Fruit fly (Drosophila melanogaster) whole organism, embryonic: Measurements from ENCODE around the gene Sec61alpha.

Source experiments
- Antp ChIP-seq: fragments of 200-800 bp; sonication (Bioruptor generic); optimal IDR thresholded peaks from 3 replicates; lab custom pipeline; 2016; ENCODE audit warnings: missing biosample characterization, missing genetic modification characterization
- Asciz ChIP-seq: fragments of 200-800 bp; sonication (Bioruptor generic); optimal IDR thresholded peaks from 2 replicates; lab custom pipeline; 2017; ENCODE audit warnings: missing biosample characterization, mild to moderate bottlenecking, missing genetic modification characterization, missing genetic modification reagents
- Atf6 ChIP-seq: fragments of 200-800 bp; sonication (Bioruptor generic); IDR thresholded peaks from 2 replicates; pipeline ENCODE4 v1.3.6; 2022; ENCODE audit warnings: missing biosample characterization, missing genetic modification characterization
- CG10267 ChIP-seq: fragments of 200-800 bp; sonication (Bioruptor generic); optimal IDR thresholded peaks from 2 replicates; lab custom pipeline; 2018; ENCODE audit warnings: missing biosample characterization, mild to moderate bottlenecking, missing genetic modification characterization, moderate library complexity
- CG10431 ChIP-seq: fragments of 200-800 bp; sonication (Bioruptor generic); optimal IDR thresholded peaks from 3 replicates; lab custom pipeline; 2018; ENCODE audit warnings: missing biosample characterization, mild to moderate bottlenecking, missing genetic modification characterization
- CG12219 ChIP-seq: fragments of 200-800 bp; sonication (Bioruptor generic); optimal IDR thresholded peaks from 3 replicates; lab custom pipeline; 2018; ENCODE audit warnings: missing biosample characterization, mild to moderate bottlenecking, missing genetic modification characterization
- CG13296 ChIP-seq: fragments of 200-800 bp; sonication (Bioruptor generic); optimal IDR thresholded peaks from 3 replicates; lab custom pipeline; 2018; ENCODE audit warnings: missing biosample characterization, mild to moderate bottlenecking, missing genetic modification characterization
- CG13624 ChIP-seq: fragments of 200-800 bp; sonication (Bioruptor generic); optimal IDR thresholded peaks from 2 replicates; lab custom pipeline; 2016; ENCODE audit warnings: missing biosample characterization, missing genetic modification characterization
- CG14710 ChIP-seq: fragments of 200-800 bp; sonication (Bioruptor generic); optimal IDR thresholded peaks from 3 replicates; lab custom pipeline; 2019; ENCODE audit warnings: missing biosample characterization, mild to moderate bottlenecking, missing genetic modification characterization, moderate library complexity
- CG14965 ChIP-seq: fragments of 200-800 bp; sonication (Bioruptor generic); optimal IDR thresholded peaks from 2 replicates; lab custom pipeline; 2016; ENCODE audit warnings: missing biosample characterization, missing genetic modification characterization, borderline replicate concordance
- CG15514 ChIP-seq: fragments of 200-800 bp; sonication (Bioruptor generic); optimal IDR thresholded peaks from 3 replicates; lab custom pipeline; 2017; ENCODE audit warnings: missing biosample characterization, missing genetic modification characterization, mild to moderate bottlenecking, moderate library complexity, missing genetic modification reagents
- CG17829 ChIP-seq: fragments of 200-800 bp; optimal IDR thresholded peaks from 2 replicates; lab custom pipeline; 2019; ENCODE audit warnings: missing biosample characterization, mild to moderate bottlenecking, missing genetic modification characterization, moderate library complexity
- CG2116 ChIP-seq: fragments of 200-800 bp; sonication (Bioruptor generic); optimal IDR thresholded peaks from 3 replicates; lab custom pipeline; 2018; ENCODE audit warnings: missing biosample characterization, mild to moderate bottlenecking, missing genetic modification characterization
- CG3065 ChIP-seq: fragments of 200-800 bp; sonication (Bioruptor generic); optimal IDR thresholded peaks from 2 replicates; lab custom pipeline; 2016; ENCODE audit warnings: missing biosample characterization, missing genetic modification characterization
- CG31441 ChIP-seq: fragments of 200-800 bp; sonication (Bioruptor generic); IDR thresholded peaks from 2 replicates; pipeline ENCODE4 v1.3.6; 2022; ENCODE audit warnings: missing biosample characterization, missing genetic modification characterization
- CG32767 ChIP-seq: fragments of 200-800 bp; sonication (Bioruptor generic); IDR thresholded peaks from 2 replicates; pipeline ENCODE4 v1.3.6; 2022; ENCODE audit warnings: missing biosample characterization, missing genetic modification characterization
- CG7745 ChIP-seq: fragments of 200-800 bp; sonication (Bioruptor generic); optimal IDR thresholded peaks from 2 replicates; lab custom pipeline; 2018; ENCODE audit warnings: missing biosample characterization, mild to moderate bottlenecking, missing genetic modification characterization, moderate library complexity
- CHES-1-like ChIP-seq: fragments of 200-800 bp; sonication (Bioruptor generic); optimal IDR thresholded peaks from 2 replicates; lab custom pipeline; 2016; ENCODE audit warnings: missing biosample characterization, missing genetic modification characterization
- CrebB ChIP-seq: fragments of 200-800 bp; sonication (Bioruptor generic); optimal IDR thresholded peaks from 3 replicates; lab custom pipeline; 2018; ENCODE audit warnings: missing biosample characterization, mild to moderate bottlenecking, missing genetic modification characterization
- Dek ChIP-seq: fragments of 200-800 bp; sonication (Bioruptor generic); optimal IDR thresholded peaks from 3 replicates; lab custom pipeline; 2019; ENCODE audit warnings: missing biosample characterization, mild to moderate bottlenecking, missing genetic modification characterization, moderate library complexity
- Drgx ChIP-seq: fragments of 200-800 bp; sonication (Bioruptor generic); IDR thresholded peaks from 2 replicates; pipeline ENCODE4 v1.3.6; 2022; ENCODE audit warnings: missing biosample characterization, missing genetic modification characterization
- ERR ChIP-seq: fragments of 200-800 bp; sonication (Bioruptor generic); optimal IDR thresholded peaks from 2 replicates; lab custom pipeline; 2016; ENCODE audit warnings: missing biosample characterization, missing genetic modification characterization
- HLH4C ChIP-seq: fragments of 200-800 bp; sonication (Bioruptor generic); IDR thresholded peaks from 3 replicates; pipeline ENCODE4 v1.3.6; 2022; ENCODE audit warnings: missing biosample characterization, missing genetic modification characterization; ENCODE audit not compliant: partially characterized antibody
- Hr51 ChIP-seq, 2 experiments: fragments of 200-800 bp; sonication (Bioruptor generic); optimal IDR thresholded peaks; 2 replicates in 1 of 2; 3 replicates in 1 of 2; lab custom pipeline; 2016 to 2018; ENCODE audit warnings: missing biosample characterization in 2 of 2, missing genetic modification characterization in 2 of 2, mild to moderate bottlenecking in 1 of 2, moderate library complexity in 1 of 2
- Mad ChIP-seq: fragments of 200-800 bp; sonication (Bioruptor generic); optimal IDR thresholded peaks from 2 replicates; lab custom pipeline; 2016; ENCODE audit warnings: missing biosample characterization, missing genetic modification characterization
- NC2α ChIP-seq: fragments of 200-800 bp; sonication (Bioruptor generic); optimal IDR thresholded peaks from 2 replicates; lab custom pipeline; 2016; ENCODE audit warnings: missing biosample characterization, missing genetic modification characterization
- Nf-YC ChIP-seq: fragments of 200-800 bp; optimal IDR thresholded peaks from 3 replicates; lab custom pipeline; 2019; ENCODE audit warnings: missing biosample characterization, mild to moderate bottlenecking, missing genetic modification characterization, moderate library complexity
- Oaz ChIP-seq: fragments of 200-800 bp; sonication (Bioruptor generic); IDR thresholded peaks from 2 replicates; pipeline ENCODE4 v1.3.6; 2022; ENCODE audit warnings: missing biosample characterization, missing genetic modification characterization
- Sox100B ChIP-seq: fragments of 200-800 bp; sonication (Bioruptor generic); optimal IDR thresholded peaks from 3 replicates; lab custom pipeline; 2018; ENCODE audit warnings: missing biosample characterization, mild to moderate bottlenecking, missing genetic modification characterization
- ash1 ChIP-seq: fragments of 200-800 bp; sonication (Bioruptor generic); optimal IDR thresholded peaks from 2 replicates; lab custom pipeline; 2018; ENCODE audit warnings: missing biosample characterization, mild to moderate bottlenecking, missing genetic modification characterization
- cad ChIP-seq: fragments of >200 bp; optimal IDR thresholded peaks from 2 replicates; lab custom pipeline; 2017; ENCODE audit warnings: missing biosample characterization, missing genetic modification characterization
- croc ChIP-seq: fragments of 200-800 bp; sonication (Bioruptor generic); conservative IDR thresholded peaks from 3 replicates; pipeline ENCODE4 v1.3.6; 2022; ENCODE audit warnings: missing biosample characterization, missing genetic modification characterization
- emc ChIP-seq: fragments of 200-800 bp; sonication (Bioruptor generic); optimal IDR thresholded peaks from 2 replicates; lab custom pipeline; 2016; ENCODE audit warnings: missing biosample characterization, missing genetic modification characterization
- fd102C ChIP-seq: fragments of 200-800 bp; sonication (Bioruptor generic); optimal IDR thresholded peaks from 2 replicates; lab custom pipeline; 2018; ENCODE audit warnings: missing biosample characterization, mild to moderate bottlenecking, missing genetic modification characterization, moderate library complexity
- fru ChIP-seq: fragments of >200 bp; optimal IDR thresholded peaks from 2 replicates; lab custom pipeline; 2017
- fu2 ChIP-seq: fragments of 200-800 bp; sonication (Bioruptor generic); optimal IDR thresholded peaks from 2 replicates; lab custom pipeline; 2016; ENCODE audit warnings: missing biosample characterization, missing genetic modification characterization
- gsb-n ChIP-seq: fragments of 200-800 bp; sonication (Bioruptor generic); optimal IDR thresholded peaks from 3 replicates; lab custom pipeline; 2018; ENCODE audit warnings: missing biosample characterization, mild to moderate bottlenecking, missing genetic modification characterization
- ham ChIP-seq: fragments of 200-800 bp; sonication (Bioruptor generic); IDR thresholded peaks from 2 replicates; pipeline ENCODE4 v1.3.6; 2022; ENCODE audit warnings: missing biosample characterization, missing genetic modification characterization
- hkb ChIP-seq, 2 experiments: fragments of 200-800 bp in 1 of 2; fragments of >200 bp in 1 of 2; sonication (Bioruptor generic) in 1 of 2; IDR thresholded peaks in 1 of 2; optimal IDR thresholded peaks in 1 of 2; 2 replicates each; pipeline versions ENCODE4 v1.3.6 to Lab custom; 2017 to 2022; ENCODE audit warnings: missing biosample characterization in 1 of 2, missing genetic modification characterization in 1 of 2
- mam ChIP-seq: fragments of 200-800 bp; sonication (Bioruptor generic); optimal IDR thresholded peaks from 3 replicates; lab custom pipeline; 2016; ENCODE audit warnings: missing biosample characterization, missing genetic modification characterization
- nau ChIP-seq: fragments of 200-800 bp; sonication (Bioruptor generic); optimal IDR thresholded peaks from 3 replicates; lab custom pipeline; 2017; ENCODE audit warnings: missing biosample characterization, mild to moderate bottlenecking, missing genetic modification characterization, missing genetic modification reagents
- nmo ChIP-seq: fragments of 200-800 bp; sonication (Bioruptor generic); optimal IDR thresholded peaks from 2 replicates; lab custom pipeline; 2018; ENCODE audit warnings: missing biosample characterization, mild to moderate bottlenecking, missing genetic modification characterization, moderate library complexity
- nom ChIP-seq: fragments of 200-800 bp; sonication (Bioruptor generic); optimal IDR thresholded peaks from 2 replicates; lab custom pipeline; 2017; ENCODE audit warnings: missing biosample characterization, missing genetic modification characterization, mild to moderate bottlenecking, moderate library complexity, missing genetic modification reagents
- org-1 ChIP-seq: fragments of 200-800 bp; sonication (Bioruptor generic); optimal IDR thresholded peaks from 2 replicates; lab custom pipeline; 2017; ENCODE audit warnings: missing biosample characterization, missing genetic modification characterization
- repo ChIP-seq: fragments of 200-800 bp; sonication (Bioruptor generic); optimal IDR thresholded peaks from 2 replicates; lab custom pipeline; 2016; ENCODE audit warnings: missing biosample characterization, missing genetic modification characterization
- slp2 ChIP-seq: fragments of 200-800 bp; sonication (Bioruptor generic); optimal IDR thresholded peaks from 2 replicates; lab custom pipeline; 2016; ENCODE audit warnings: missing biosample characterization, missing genetic modification characterization
- sr ChIP-seq: fragments of 200-800 bp; sonication (Bioruptor generic); IDR thresholded peaks from 3 replicates; pipeline ENCODE4 v1.3.6; 2022; ENCODE audit warnings: missing biosample characterization, missing genetic modification characterization
- vfl ChIP-seq: fragments of 200-800 bp; sonication (Bioruptor generic); optimal IDR thresholded peaks from 2 replicates; lab custom pipeline; 2016; ENCODE audit warnings: missing biosample characterization, missing genetic modification characterization
- wdn ChIP-seq: fragments of 200-800 bp; sonication (Bioruptor generic); IDR thresholded peaks from 2 replicates; pipeline ENCODE4 v1.3.6; 2022; ENCODE audit warnings: missing biosample characterization, missing genetic modification characterization
- wor ChIP-seq: fragments of 200-800 bp; sonication (Bioruptor generic); IDR thresholded peaks from 2 replicates; pipeline ENCODE4 v1.3.6; 2022; ENCODE audit warnings: missing biosample characterization, missing genetic modification characterization

The Sec61alpha gene

dm6 chr2L:6490783-6491249 lies 10.4 kb upstream of the Sec61alpha start, which contains the start of the genes Phf5a and CG31638 (continued):
- TF ChIP-seq Asciz (GFP tag; lab: Kevin White, UChicago) (peak; percentile 90), cad (GFP tag; lab: Kevin White, UChicago) (no peak), CG15514 (GFP tag; lab: Kevin White, UChicago) (peak; percentile 87), CG12219 (GFP tag; lab: Kevin White, UChicago) (peak; percentile 83), Oaz (peak; percentile 63; the same call in 1 of the 2 replicates), Mad (GFP tag; lab: Kevin White, UChicago) (no peak), nom (GFP tag; lab: Kevin White, UChicago) (peak; percentile 79), CG2116 (GFP tag; lab: Kevin White, UChicago) (peak; percentile 78), nmo (GFP tag; lab: Kevin White, UChicago) (peak; percentile 81), Atf6 (GFP tag; lab: Robert Waterston, UW) (peak; percentile 68; the same call in 1 of the 2 replicates), Antp (GFP tag; lab: Kevin White, UChicago) (peak; percentile 44), CG3065 (GFP tag; lab: Kevin White, UChicago) (peak; percentile 88), fd102C (GFP tag; lab: Kevin White, UChicago) (peak; percentile 80), CHES-1-like (GFP tag; lab: Kevin White, UChicago) (peak; percentile 80), HLH4C (GFP tag; lab: Robert Waterston, UW) (no peak), wor (GFP tag; lab: Robert Waterston, UW) (0 out of 2 replicates have a peak, but pooled peaks have one; percentile 16), CG32767 (peak; percentile 94), ERR (GFP tag; lab: Kevin White, UChicago) (no peak), org-1 (GFP tag; lab: Kevin White, UChicago) (peak; percentile 63), CG13296 (GFP tag; lab: Kevin White, UChicago) (peak; percentile 92), Hr51 (GFP tag; optimal IDR thresholded peaks at IDR 0.05; lab: Kevin White, UChicago) (peak; percentile 55 to 76), hkb (optimal IDR thresholded peaks at IDR 0.05; lab: Kevin White, UChicago) (no peak), hkb (GFP tag; IDR thresholded peaks at IDR 0.05; lab: Robert Waterston, UW) (peak; percentile 73), CG7745 (tag; lab: Kevin White, UChicago) (peak; percentile 72), gsb-n (tag; lab: Kevin White, UChicago) (peak; percentile 90), CG10267 (tag; lab: Kevin White, UChicago) (peak; percentile 93), emc (GFP tag; lab: Kevin White, UChicago) (no peak), NC2α (no peak), Drgx (GFP tag; lab: Robert Waterston, UW) (peak; percentile 93), vfl (peak; percentile 86), Sox100B (GFP tag; lab: Kevin White, UChicago) (no peak), CG17829 (tag; lab: Kevin White, UChicago) (peak; percentile 98), CG10431 (peak; percentile 90), CrebB (tag; lab: Kevin White, UChicago) (peak; percentile 88), Nf-YC (tag; lab: Kevin White, UChicago) (peak; percentile 89), ash1 (GFP tag; lab: Kevin White, UChicago) (no peak), repo (GFP tag; lab: Kevin White, UChicago) (no peak), fru (lab: Kevin White, UChicago) (no peak), wdn (peak; percentile 82), sr (GFP tag; lab: Robert Waterston, UW) (0 out of 3 replicates have a peak, but pooled peaks have one; percentile 18), mam (GFP tag; lab: Kevin White, UChicago) (peak; percentile 81), CG13624 (GFP tag; lab: Kevin White, UChicago) (no peak), CG31441 (GFP tag; lab: Robert Waterston, UW) (peak; percentile 97), croc (peak; percentile 93), CG14710 (tag; lab: Kevin White, UChicago) (peak; percentile 97), nau (GFP tag; lab: Kevin White, UChicago) (no peak), fu2 (GFP tag; lab: Kevin White, UChicago) (peak; percentile 76), ham (peak; percentile 81), Dek (tag; lab: Kevin White, UChicago) (peak; percentile 96), CG14965 (no peak), slp2 (GFP tag; lab: Kevin White, UChicago) (peak; percentile 61)
